Worm (Caenorhabditis elegans) whole organism, L4 larva: ENCODE results near the gene acr-10.

Experiments
- F26F4.8 ChIP-seq: fragments of 200-800 bp; sonication (Bioruptor generic); conservative IDR thresholded peaks from 2 replicates; pipeline ENCODE4 v1.3.6; 2022; ENCODE audit warnings: missing genetic modification characterization, missing compliant biosample characterization
- Y75B8A.6 ChIP-seq: fragments of 200-800 bp; sonication (Bioruptor generic); IDR thresholded peaks from 2 replicates; pipeline ENCODE4 v1.3.6; 2022; ENCODE audit warnings: missing genetic modification reagents, missing genetic modification characterization, missing compliant biosample characterization
- ZK546.5 ChIP-seq, 2 experiments: sonication (generic microtip); optimal IDR thresholded peaks; 2 replicates each; lab custom pipeline; 2017; ENCODE audit warnings: missing biosample characterization in 2 of 2, missing genetic modification characterization in 2 of 2
- aha-1 ChIP-seq: fragments of 150-350 bp; peaks from one replicate; lab custom pipeline; 2014; ENCODE audit warnings: missing biosample characterization, missing genetic modification characterization
- arid-1 ChIP-seq: fragments of 200-800 bp; sonication (Bioruptor generic); conservative IDR thresholded peaks from 2 replicates; pipeline ENCODE4 v1.3.6; 2022; ENCODE audit warnings: missing genetic modification reagents, missing genetic modification characterization, missing compliant biosample characterization
- ceh-20 ChIP-seq: fragments of 200-800 bp; sonication (Bioruptor generic); IDR thresholded peaks from 2 replicates; pipeline ENCODE4 v1.3.6; 2022; ENCODE audit warnings: missing genetic modification reagents, missing genetic modification characterization, missing compliant biosample characterization
- ceh-28 ChIP-seq: fragments of 150-350 bp; optimal IDR thresholded peaks from 2 replicates; lab custom pipeline; 2014; ENCODE audit warnings: missing biosample characterization, missing genetic modification reagents, missing genetic modification characterization
- ceh-62 ChIP-seq: sonication (generic microtip); optimal IDR thresholded peaks from 2 replicates; lab custom pipeline; 2017; ENCODE audit warnings: missing biosample characterization, missing genetic modification characterization
- ces-1 ChIP-seq: fragments of 150-350 bp; sonication (generic microtip); optimal IDR thresholded peaks from 4 replicates; lab custom pipeline; 2014; ENCODE audit warnings: missing biosample characterization, missing genetic modification reagents, missing genetic modification characterization
- ctbp-1 ChIP-seq: fragments of 200-800 bp; sonication (Bioruptor generic); IDR thresholded peaks from 2 replicates; pipeline ENCODE4 v1.3.6; 2022; ENCODE audit warnings: missing genetic modification reagents, missing genetic modification characterization, missing compliant biosample characterization
- daf-12 ChIP-seq: fragments of 150-350 bp; optimal IDR thresholded peaks from 2 replicates; lab custom pipeline; 2014; ENCODE audit warnings: missing biosample characterization, missing genetic modification reagents, missing genetic modification characterization
- daf-16 ChIP-seq, 3 experiments: sonication (generic microtip); optimal IDR thresholded peaks; 2 replicates each; lab custom pipeline; 2016 to 2017; ENCODE audit warnings: missing genetic modification characterization in 3 of 3, missing genetic modification reagents in 3 of 3, mild to moderate bottlenecking in 2 of 3, missing compliant biosample characterization in 2 of 3, missing biosample characterization in 1 of 3, moderate library complexity in 1 of 3
- dmd-6 ChIP-seq: fragments of 200-800 bp; sonication (Bioruptor generic); IDR thresholded peaks from 2 replicates; pipeline ENCODE4 v1.3.6; 2022; ENCODE audit warnings: missing genetic modification reagents, missing genetic modification characterization, missing compliant biosample characterization
- dmd-9 ChIP-seq: fragments of 200-800 bp; sonication (Bioruptor generic); IDR thresholded peaks from 2 replicates; pipeline ENCODE4 v1.3.6; 2022; ENCODE audit warnings: missing genetic modification reagents, missing genetic modification characterization, missing compliant biosample characterization
- egl-27 ChIP-seq: sonication (generic microtip); optimal IDR thresholded peaks from 3 replicates; lab custom pipeline; 2017; ENCODE audit warnings: missing biosample characterization, missing genetic modification reagents, missing genetic modification characterization
- egl-43 ChIP-seq: fragments of 200-800 bp; sonication (Bioruptor generic); IDR thresholded peaks from 2 replicates; pipeline ENCODE4 v1.3.6; 2022; ENCODE audit warnings: missing genetic modification reagents, missing genetic modification characterization, missing compliant biosample characterization
- fkh-10 ChIP-seq: fragments of 150-350 bp; optimal IDR thresholded peaks from 2 replicates; lab custom pipeline; 2014; ENCODE audit warnings: missing biosample characterization, missing genetic modification reagents, missing genetic modification characterization
- hif-1 ChIP-seq, 2 experiments: sonication (generic microtip); optimal IDR thresholded peaks; 2 replicates each; lab custom pipeline; 2016 to 2017; ENCODE audit warnings: missing compliant biosample characterization in 2 of 2, missing genetic modification characterization in 2 of 2, missing genetic modification reagents in 2 of 2, missing genotype in 2 of 2, mild to moderate bottlenecking in 1 of 2
- hlh-11 ChIP-seq: fragments of 200-800 bp; sonication (Bioruptor generic); optimal IDR thresholded peaks from 2 replicates; lab custom pipeline; 2018; ENCODE audit warnings: mild to moderate bottlenecking, missing genetic modification characterization, missing compliant biosample characterization
- hlh-30 ChIP-seq: sonication (generic microtip); optimal IDR thresholded peaks from 2 replicates; lab custom pipeline; 2017; ENCODE audit warnings: antibody characterized with exemption, mild to moderate bottlenecking, missing genetic modification characterization, missing compliant biosample characterization; ENCODE audit not compliant: insufficient read depth
- hmg-1.1 ChIP-seq: fragments of 200-800 bp; sonication (Bioruptor generic); IDR thresholded peaks from 2 replicates; pipeline ENCODE4 v1.3.6; 2022; ENCODE audit warnings: missing genetic modification reagents, missing genetic modification characterization, missing compliant biosample characterization
- lin-13 ChIP-seq: fragments of 150-350 bp; optimal IDR thresholded peaks from 2 replicates; lab custom pipeline; 2014; ENCODE audit warnings: missing biosample characterization, missing genetic modification reagents, missing genetic modification characterization
- lir-3 ChIP-seq: sonication (generic microtip); optimal IDR thresholded peaks from 2 replicates; lab custom pipeline; 2016; ENCODE audit warnings: mild to moderate bottlenecking, missing genetic modification characterization, missing compliant biosample characterization
- madf-9 ChIP-seq: fragments of 200-800 bp; sonication (Bioruptor generic); conservative IDR thresholded peaks from 2 replicates; pipeline ENCODE4 v1.3.6; 2022; ENCODE audit warnings: missing genetic modification reagents, missing genetic modification characterization, missing compliant biosample characterization
- mep-1 ChIP-seq: fragments of 150-350 bp; sonication (generic microtip); optimal IDR thresholded peaks from 3 replicates; lab custom pipeline; 2014; ENCODE audit warnings: missing biosample characterization, missing genetic modification characterization
- mes-2 ChIP-seq: sonication (generic microtip); optimal IDR thresholded peaks from 2 replicates; lab custom pipeline; 2016; ENCODE audit warnings: missing genotype, mild to moderate bottlenecking, missing genetic modification characterization, missing compliant biosample characterization; ENCODE audit not compliant: poor library complexity, severe bottlenecking
- mxl-3 ChIP-seq: fragments of 200-800 bp; sonication (Bioruptor generic); optimal IDR thresholded peaks from 2 replicates; lab custom pipeline; 2018; ENCODE audit warnings: mild to moderate bottlenecking, missing genetic modification characterization, missing compliant biosample characterization
- nhr-25 ChIP-seq: sonication (generic microtip); optimal IDR thresholded peaks from 2 replicates; lab custom pipeline; 2017; ENCODE audit warnings: missing genetic modification characterization, mild to moderate bottlenecking, missing compliant biosample characterization, antibody characterized with exemption, moderate library complexity, borderline replicate concordance; ENCODE audit not compliant: insufficient read depth
- nhr-28 ChIP-seq: fragments of 150-350 bp; optimal IDR thresholded peaks from 2 replicates; lab custom pipeline; 2014; ENCODE audit warnings: missing biosample characterization, missing genetic modification characterization
- nhr-48 ChIP-seq: sonication (generic microtip); optimal IDR thresholded peaks from 2 replicates; lab custom pipeline; 2016; ENCODE audit warnings: mild to moderate bottlenecking, missing genetic modification characterization, missing compliant biosample characterization
- nhr-77 ChIP-seq: fragments of 150-350 bp; optimal IDR thresholded peaks from 2 replicates; lab custom pipeline; 2014; ENCODE audit warnings: missing biosample characterization, missing genetic modification characterization
- pqm-1 ChIP-seq: sonication (generic microtip); optimal IDR thresholded peaks from 2 replicates; lab custom pipeline; 2017; ENCODE audit warnings: missing biosample characterization, missing genetic modification characterization
- rbr-2 ChIP-seq: sonication (generic microtip); optimal IDR thresholded peaks from 2 replicates; lab custom pipeline; 2016; ENCODE audit warnings: missing genotype, missing genetic modification characterization, missing compliant biosample characterization
- sdz-12 ChIP-seq: fragments of 200-800 bp; sonication (Bioruptor generic); optimal IDR thresholded peaks from 2 replicates; lab custom pipeline; 2018; ENCODE audit warnings: mild to moderate bottlenecking, missing genetic modification characterization, missing compliant biosample characterization
- snpc-1.2 ChIP-seq: fragments of 200-800 bp; sonication (Bioruptor generic); IDR thresholded peaks from 2 replicates; pipeline ENCODE4 v1.3.6; 2022; ENCODE audit warnings: missing genetic modification reagents, missing genetic modification characterization, missing compliant biosample characterization
- tra-1 ChIP-seq: fragments of 200-800 bp; sonication (Bioruptor generic); IDR thresholded peaks from 2 replicates; pipeline ENCODE4 v1.3.6; 2022; ENCODE audit warnings: missing genetic modification reagents, missing genetic modification characterization, missing compliant biosample characterization
- unc-62 ChIP-seq, 3 experiments: fragments of 150-350 bp in 1 of 3; sonication (generic microtip); optimal IDR thresholded peaks in 2 of 3; peaks in 1 of 3; 1 replicate in 1 of 3; 2 replicates in 2 of 3; lab custom pipeline; 2014 to 2017; ENCODE audit warnings: missing biosample characterization in 3 of 3, missing genetic modification characterization in 3 of 3, missing genetic modification reagents in 3 of 3, missing genotype in 1 of 3
- vab-7 ChIP-seq: fragments of 200-800 bp; sonication (Bioruptor generic); IDR thresholded peaks from 2 replicates; pipeline ENCODE4 v1.3.6; 2022; ENCODE audit warnings: missing genetic modification reagents, missing genetic modification characterization, missing compliant biosample characterization
- zfp-3 ChIP-seq: fragments of 200-800 bp; sonication (Bioruptor generic); conservative IDR thresholded peaks from 2 replicates; pipeline ENCODE4 v1.3.6; 2022; ENCODE audit warnings: missing genetic modification reagents, missing genetic modification characterization, missing compliant biosample characterization
- zip-11 ChIP-seq: fragments of 200-800 bp; sonication (Bioruptor generic); IDR thresholded peaks from 2 replicates; pipeline ENCODE4 v1.3.6; 2022; ENCODE audit warnings: missing genetic modification characterization, missing compliant biosample characterization
- zip-2 ChIP-seq: fragments of 150-350 bp; optimal IDR thresholded peaks from 2 replicates; lab custom pipeline; 2014; ENCODE audit warnings: missing biosample characterization, missing genetic modification characterization

The acr-10 gene

ce11 chrX:4016113-4016512 lies 6.0 kb upstream of the acr-10 start, which contains the start of gene hrg-1 (continued):
- TF ChIP-seq ceh-28 (tag; lab: Kevin White, UChicago) = peak; percentile 23
- peak; percentile 79 for TF ChIP-seq fkh-10 (GFP tag; lab: Kevin White, UChicago)
- TF ChIP-seq hmg-1.1 (GFP tag; lab: Robert Waterston, UW) = peak; percentile 78
- TF ChIP-seq Y75B8A.6 (GFP tag; lab: Robert Waterston, UW) = no peak
- TF ChIP-seq nhr-25 (tag; lab: Kevin White, UChicago) = peak; percentile 31
- peak; percentile 98 for TF ChIP-seq aha-1 (tag; lab: Kevin White, UChicago)
- TF ChIP-seq zip-11 (GFP tag; lab: Robert Waterston, UW) = no peak
- 0 out of 2 replicates have a peak, but pooled peaks have one; percentile 4 for TF ChIP-seq arid-1
- peak; percentile 45 for TF ChIP-seq nhr-77 (tag; lab: Kevin White, UChicago)
- TF ChIP-seq ceh-20 (GFP tag; lab: Robert Waterston, UW) = peak; percentile 27; the same call in 1 of the 2 replicates
- TF ChIP-seq lin-13 = peak; percentile 8
- TF ChIP-seq mes-2 (tag; lab: Kevin White, UChicago) = peak; percentile 57
- peak; percentile 65 for TF ChIP-seq mxl-3 (GFP tag; lab: Kevin White, UChicago)
- TF ChIP-seq dmd-6 (GFP tag; lab: Robert Waterston, UW) = peak; percentile 62
- TF ChIP-seq vab-7 = no peak
- TF ChIP-seq pqm-1 (tag; lab: Kevin White, UChicago) = peak; percentile 44
- TF ChIP-seq daf-12 = no peak
- peak; percentile 60 for TF ChIP-seq nhr-48 (tag; lab: Kevin White, UChicago)
- peak; percentile 89 for TF ChIP-seq hlh-30 (tag; lab: Kevin White, UChicago)
- peak; percentile 86 for TF ChIP-seq hlh-11 (tag; lab: Kevin White, UChicago)
- no peak for TF ChIP-seq sdz-12 (GFP tag; lab: Kevin White, UChicago)
- TF ChIP-seq madf-9 = no peak
- TF ChIP-seq mep-1 = peak; percentile 84

DNA sequence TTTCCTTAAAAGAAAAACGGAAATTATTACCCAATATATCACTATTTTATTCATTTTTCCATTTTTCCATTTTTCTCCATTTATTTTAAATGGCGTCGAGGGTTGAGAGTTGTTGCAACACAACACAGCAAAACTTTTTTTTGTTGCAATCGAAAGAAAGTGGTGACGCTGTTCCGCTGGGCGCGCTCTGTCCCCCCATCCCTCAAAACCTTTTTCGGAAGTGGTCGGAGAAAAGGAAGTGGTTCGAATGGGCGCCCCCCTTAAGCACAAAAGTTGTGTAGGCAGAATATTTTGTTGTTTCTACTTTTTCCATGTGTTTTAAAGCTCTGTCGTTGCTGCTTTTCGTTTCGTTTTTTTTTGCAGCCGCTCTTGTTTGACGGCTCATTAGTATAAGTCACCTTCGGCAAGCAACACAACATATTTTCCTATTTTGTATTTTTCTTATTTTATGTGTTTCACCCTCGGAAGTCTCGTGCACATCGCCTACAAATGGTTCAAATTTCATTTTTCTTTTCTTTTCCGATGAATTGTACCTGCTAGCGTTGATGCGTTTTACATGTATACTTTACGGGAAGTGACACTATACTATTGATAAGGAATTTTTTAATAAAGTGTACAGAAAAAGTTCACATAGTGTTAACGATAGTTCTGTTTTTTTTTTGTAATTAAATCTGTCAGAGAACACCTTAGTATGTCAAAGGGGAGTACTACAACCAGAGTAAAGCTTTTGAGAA lies 4.3 kb upstream of the acr-10 start:
- TF ChIP-seq pqm-1 (tag; lab: Kevin White, UChicago) = peak; percentile 15
- no peak for TF ChIP-seq arid-1
- TF ChIP-seq ctbp-1 = 0 out of 2 replicates have a peak, but pooled peaks have one; percentile 33
- peak in 1 of 2 experiments; percentile 59 for TF ChIP-seq unc-62 (GFP tag; optimal IDR thresholded peaks at IDR 0.05 in 1 of 2; lab: Kevin White, UChicago)
- TF ChIP-seq unc-62 (tag; optimal IDR thresholded peaks at IDR 0.05; lab: Kevin White, UChicago) = no peak
- no peak for TF ChIP-seq lir-3 (tag; lab: Kevin White, UChicago)
- no peak for TF ChIP-seq ceh-62
- no peak for TF ChIP-seq hif-1 (tag; optimal IDR thresholded peaks at IDR 0.05; lab: Kevin White, UChicago)
- peak; percentile 32 for TF ChIP-seq rbr-2 (tag; lab: Kevin White, UChicago)
- no peak for TF ChIP-seq zip-2 (tag; lab: Kevin White, UChicago)
- peak; percentile 29; the same call in 1 of the 2 replicates for TF ChIP-seq vab-7
- no peak for TF ChIP-seq madf-9
- no peak for TF ChIP-seq daf-16 (GFP tag; optimal IDR thresholded peaks at IDR 0.05; lab: Kevin White, UChicago)
- TF ChIP-seq daf-16 (tag; optimal IDR thresholded peaks at IDR 0.05; lab: Kevin White, UChicago) = peak; percentile 32
- TF ChIP-seq mxl-3 (GFP tag; lab: Kevin White, UChicago) = no peak
- TF ChIP-seq snpc-1.2 (GFP tag; lab: Robert Waterston, UW) = no peak
- TF ChIP-seq ZK546.5 (tag; optimal IDR thresholded peaks at IDR 0.05; lab: Kevin White, UChicago) = no peak
- no peak for TF ChIP-seq aha-1 (tag; lab: Kevin White, UChicago)
- TF ChIP-seq egl-43 (GFP tag; lab: Robert Waterston, UW) = peak; percentile 64; the same call in 1 of the 2 replicates
- no peak for TF ChIP-seq zfp-3
- TF ChIP-seq nhr-28 = peak; percentile 75
- TF ChIP-seq egl-27 = no peak
- no peak for TF ChIP-seq tra-1 (GFP tag; lab: Robert Waterston, UW)
- no peak for TF ChIP-seq ces-1 (GFP tag; lab: Kevin White, UChicago)
- TF ChIP-seq F26F4.8 (GFP tag; lab: Robert Waterston, UW) = no peak
- TF ChIP-seq hmg-1.1 (GFP tag; lab: Robert Waterston, UW) = 0 out of 2 replicates have a peak, but pooled peaks have one; percentile 36
- TF ChIP-seq hlh-11 (tag; lab: Kevin White, UChicago) = peak; percentile 22
- TF ChIP-seq dmd-9 (GFP tag; lab: Robert Waterston, UW) = no peak
